Worm (Caenorhabditis elegans) whole organism, dauer: ENCODE results near the gene egli-1.

Experiments used
- unc-62 ChIP-seq: sonication (generic microtip); optimal IDR thresholded peaks from 2 replicates; lab custom pipeline; 2017; ENCODE audit warnings: missing biosample characterization, missing genetic modification reagents, missing genetic modification characterization

The egli-1 gene

ce11 chrII:9322870-9323349, 850 bp upstream of the egli-1 start, which contains the start of gene rab-39:
Gene rab-39, minus strand, starts transcription at chrII:9322920.
- no peak for TF ChIP-seq unc-62 (GFP tag; lab: Kevin White, UChicago)

- no peak for TF ChIP-seq unc-62 (GFP tag; lab: Kevin White, UChicago)
Observed at ce11 chrII:9324824-9325351, 1.1 kb downstream of the egli-1 start, which contains the start of gene eat-3. Gene eat-3, plus strand, starts transcription at chrII:9324874.

ce11 chrII:9325555-9325954, 1.8 kb downstream of the egli-1 start:
- TF ChIP-seq unc-62 (GFP tag; lab: Kevin White, UChicago) = no peak

ce11 chrII:9329474-9329873, 5.7 kb downstream of the egli-1 start, which contains the start of gene wbp-2:
Gene wbp-2, plus strand, starts transcription at chrII:9329774.
- TF ChIP-seq unc-62 (GFP tag; lab: Kevin White, UChicago) = no peak

ce11 chrII:9331343-9331742, 7.6 kb downstream of the egli-1 start, which contains the start of gene eif-3.F:
Gene eif-3.F, plus strand, starts transcription at chrII:9331643.
- TF ChIP-seq unc-62 (GFP tag; lab: Kevin White, UChicago) = no peak

- TF ChIP-seq unc-62 (GFP tag; lab: Kevin White, UChicago) = no peak
Observed at ce11 chrII:9333034-9333433, 9.3 kb downstream of the egli-1 start.

ce11 chrII:9333714-9334113, 10.0 kb downstream of the egli-1 start, which contains the start of gene scp-1:
Gene scp-1, plus strand, starts transcription at chrII:9334014.
- no peak for TF ChIP-seq unc-62 (GFP tag; lab: Kevin White, UChicago)

ce11 chrII:9336651-9337050, 12.9 kb downstream of the egli-1 start:
- no peak for TF ChIP-seq unc-62 (GFP tag; lab: Kevin White, UChicago)

ce11 chrII:9338859-9339258, 15.1 kb downstream of the egli-1 start, which contains the start of gene ttll-12:
Gene ttll-12, plus strand, starts transcription at chrII:9338997.
- no peak for TF ChIP-seq unc-62 (GFP tag; lab: Kevin White, UChicago)

ce11 chrII:9343955-9344354, 20.2 kb downstream of the egli-1 start:
- TF ChIP-seq unc-62 (GFP tag; lab: Kevin White, UChicago) = no peak

ce11 chrII:9345116-9345515, 21.4 kb downstream of the egli-1 start:
- TF ChIP-seq unc-62 (GFP tag; lab: Kevin White, UChicago) = no peak

ce11 chrII:9345794-9346193, 22.0 kb downstream of the egli-1 start:
- TF ChIP-seq unc-62 (GFP tag; lab: Kevin White, UChicago) = no peak

ce11 chrII:9346490-9346889, 22.7 kb downstream of the egli-1 start, which contains the start of gene F42A8.1:
Gene F42A8.1, minus strand, starts transcription at chrII:9346590.
- no peak for TF ChIP-seq unc-62 (GFP tag; lab: Kevin White, UChicago)

- TF ChIP-seq unc-62 (GFP tag; lab: Kevin White, UChicago) = no peak
Observed at ce11 chrII:9347444-9347843, 23.7 kb downstream of the egli-1 start.

ce11 chrII:9352669-9353068, 28.9 kb downstream of the egli-1 start, which contains the start of the genes sdhb-1 and cup-15:
Gene sdhb-1, minus strand, starts transcription at chrII:9352731.
Gene cup-15, plus strand, starts transcription at chrII:9353000.
- no peak for TF ChIP-seq unc-62 (GFP tag; lab: Kevin White, UChicago)

ce11 chrII:9356723-9357122, 33.0 kb downstream of the egli-1 start:
- TF ChIP-seq unc-62 (GFP tag; lab: Kevin White, UChicago) = no peak

- no peak for TF ChIP-seq unc-62 (GFP tag; lab: Kevin White, UChicago)
Observed at ce11 chrII:9358230-9358629, 34.5 kb downstream of the egli-1 start, which contains the start of gene mel-11. Gene mel-11, plus strand, starts transcription at chrII:9358530.
